Fruit fly (Drosophila melanogaster) whole organism, adult: ENCODE data around the gene Kr-h1.

Experiments
- CG11617 ChIP-seq: fragments of 200-800 bp; sonication (Bioruptor generic); optimal IDR thresholded peaks from 2 replicates; lab custom pipeline; 2017; ENCODE audit warnings: mild to moderate bottlenecking, missing biosample characterization, missing genetic modification reagents, missing genetic modification characterization
- CG12768 ChIP-seq: fragments of 200-800 bp; sonication (Bioruptor generic); optimal IDR thresholded peaks from 2 replicates; lab custom pipeline; 2017; ENCODE audit warnings: missing biosample characterization, missing genetic modification characterization, mild to moderate bottlenecking, moderate library complexity, missing genetic modification reagents
- CG14711 ChIP-seq: fragments of 200-800 bp; sonication (Bioruptor generic); optimal IDR thresholded peaks from 2 replicates; lab custom pipeline; 2018; ENCODE audit warnings: missing biosample characterization, mild to moderate bottlenecking, missing genetic modification characterization, moderate library complexity
- CG1620 ChIP-seq: fragments of 200-800 bp; sonication (Bioruptor generic); optimal IDR thresholded peaks from 2 replicates; lab custom pipeline; 2016; ENCODE audit warnings: missing biosample characterization, missing genetic modification characterization
- CG33017 ChIP-seq: fragments of 200-800 bp; sonication (Bioruptor generic); optimal IDR thresholded peaks from 2 replicates; lab custom pipeline; 2018; ENCODE audit warnings: missing biosample characterization, mild to moderate bottlenecking, missing genetic modification characterization, moderate library complexity
- CG5204 ChIP-seq: fragments of 200-800 bp; sonication (Bioruptor generic); optimal IDR thresholded peaks from 2 replicates; lab custom pipeline; 2016; ENCODE audit warnings: missing biosample characterization, missing genetic modification characterization
- CG7045 ChIP-seq: fragments of 200-800 bp; sonication (Bioruptor generic); optimal IDR thresholded peaks from 2 replicates; lab custom pipeline; 2017; ENCODE audit warnings: missing biosample characterization, mild to moderate bottlenecking, missing genetic modification characterization
- CG7101 ChIP-seq: fragments of 200-800 bp; sonication (Bioruptor generic); optimal IDR thresholded peaks from 2 replicates; lab custom pipeline; 2018; ENCODE audit warnings: missing biosample characterization, mild to moderate bottlenecking, missing genetic modification characterization, moderate library complexity
- Clk ChIP-seq: fragments of 200-800 bp; sonication (Bioruptor generic); optimal IDR thresholded peaks from 2 replicates; lab custom pipeline; 2017; ENCODE audit warnings: missing biosample characterization, missing genetic modification characterization
- Crg-1 ChIP-seq: fragments of 200-800 bp; sonication (Bioruptor generic); optimal IDR thresholded peaks from 2 replicates; lab custom pipeline; 2016; ENCODE audit warnings: missing biosample characterization, missing genetic modification characterization
- Hr96 ChIP-seq: fragments of 200-800 bp; sonication (Bioruptor generic); optimal IDR thresholded peaks from 2 replicates; lab custom pipeline; 2016; ENCODE audit warnings: missing biosample characterization, missing genetic modification characterization
- Mnt ChIP-seq: fragments of 200-800 bp; sonication (Bioruptor generic); optimal IDR thresholded peaks from 2 replicates; lab custom pipeline; 2016; ENCODE audit warnings: missing biosample characterization, mild to moderate bottlenecking, missing genetic modification characterization
- bab1 ChIP-seq: fragments of 200-800 bp; sonication (Bioruptor generic); optimal IDR thresholded peaks from 3 replicates; lab custom pipeline; 2019; ENCODE audit warnings: missing biosample characterization, mild to moderate bottlenecking, missing genetic modification characterization, moderate library complexity
- cic ChIP-seq: fragments of 200-800 bp; sonication (Bioruptor generic); optimal IDR thresholded peaks from 2 replicates; lab custom pipeline; 2017; ENCODE audit warnings: missing biosample characterization, mild to moderate bottlenecking, missing genetic modification characterization, moderate library complexity
- cnc ChIP-seq, 2 experiments: fragments of >200 bp; optimal IDR thresholded peaks; 2 replicates each; lab custom pipeline; 2017
- kay ChIP-seq: fragments of 200-800 bp; sonication (Bioruptor generic); peaks from one replicate; lab custom pipeline; 2016; ENCODE audit warnings: missing biosample characterization, missing genetic modification characterization, borderline replicate concordance
- ovo ChIP-seq: fragments of 200-800 bp; sonication (Bioruptor generic); optimal IDR thresholded peaks from 2 replicates; lab custom pipeline; 2016; ENCODE audit warnings: missing biosample characterization, missing genetic modification characterization
- pad ChIP-seq: fragments of 200-800 bp; sonication (Bioruptor generic); optimal IDR thresholded peaks from 3 replicates; lab custom pipeline; 2017; ENCODE audit warnings: missing biosample characterization, missing genetic modification characterization, mild to moderate bottlenecking, moderate library complexity, missing genetic modification reagents
- tj ChIP-seq: fragments of 200-800 bp; sonication (Bioruptor generic); optimal IDR thresholded peaks from 3 replicates; lab custom pipeline; 2017; ENCODE audit warnings: missing biosample characterization, mild to moderate bottlenecking, missing genetic modification characterization, moderate library complexity
- toe ChIP-seq: fragments of 200-800 bp; sonication (Bioruptor generic); optimal IDR thresholded peaks from 2 replicates; lab custom pipeline; 2016; ENCODE audit warnings: missing biosample characterization, missing genetic modification characterization

The Kr-h1 gene

DNA sequence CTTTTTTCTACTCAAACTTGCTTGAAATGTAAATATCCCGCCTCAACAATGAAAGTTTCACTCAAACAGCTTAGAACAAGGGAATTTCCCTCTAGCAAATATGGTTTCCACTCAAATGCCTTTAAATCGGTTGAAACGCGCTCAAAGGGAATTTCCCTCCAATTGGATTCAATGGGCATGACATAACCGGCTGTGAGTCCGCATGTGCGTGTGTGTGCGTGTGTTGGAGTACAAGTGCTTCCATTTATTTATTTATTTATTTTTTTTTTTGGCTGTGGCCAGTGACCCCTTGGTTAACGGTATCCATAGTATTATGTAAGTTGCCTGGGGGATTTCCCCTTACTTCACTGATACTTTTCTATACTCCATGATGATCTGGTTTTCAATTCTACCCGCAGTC lies 6.3 kb upstream of the Kr-h1 start:
- TF ChIP-seq kay (GFP tag; lab: Kevin White, UChicago) = no peak
- no peak for TF ChIP-seq CG5204 (GFP tag; lab: Kevin White, UChicago)
- TF ChIP-seq tj (GFP tag; lab: Kevin White, UChicago) = no peak
- TF ChIP-seq ovo = no peak
- no peak for TF ChIP-seq Crg-1 (GFP tag; lab: Kevin White, UChicago)
- TF ChIP-seq CG12768 (GFP tag; lab: Kevin White, UChicago) = no peak
- no peak for TF ChIP-seq Clk (GFP tag; lab: Kevin White, UChicago)
- no peak for TF ChIP-seq CG11617
- TF ChIP-seq cic = no peak
- no peak for TF ChIP-seq CG7101 (tag; lab: Kevin White, UChicago)
- TF ChIP-seq Mnt (GFP tag; lab: Kevin White, UChicago) = no peak
- no peak for TF ChIP-seq Hr96 (GFP tag; lab: Kevin White, UChicago)
- no peak for TF ChIP-seq CG1620
- no peak for TF ChIP-seq toe (GFP tag; lab: Kevin White, UChicago)
- TF ChIP-seq CG7045 (GFP tag; lab: Kevin White, UChicago) = no peak
- no peak for TF ChIP-seq bab1 (GFP tag; lab: Kevin White, UChicago)
- TF ChIP-seq CG14711 (tag; lab: Kevin White, UChicago) = no peak
- TF ChIP-seq CG33017 (tag; lab: Kevin White, UChicago) = no peak

DNA sequence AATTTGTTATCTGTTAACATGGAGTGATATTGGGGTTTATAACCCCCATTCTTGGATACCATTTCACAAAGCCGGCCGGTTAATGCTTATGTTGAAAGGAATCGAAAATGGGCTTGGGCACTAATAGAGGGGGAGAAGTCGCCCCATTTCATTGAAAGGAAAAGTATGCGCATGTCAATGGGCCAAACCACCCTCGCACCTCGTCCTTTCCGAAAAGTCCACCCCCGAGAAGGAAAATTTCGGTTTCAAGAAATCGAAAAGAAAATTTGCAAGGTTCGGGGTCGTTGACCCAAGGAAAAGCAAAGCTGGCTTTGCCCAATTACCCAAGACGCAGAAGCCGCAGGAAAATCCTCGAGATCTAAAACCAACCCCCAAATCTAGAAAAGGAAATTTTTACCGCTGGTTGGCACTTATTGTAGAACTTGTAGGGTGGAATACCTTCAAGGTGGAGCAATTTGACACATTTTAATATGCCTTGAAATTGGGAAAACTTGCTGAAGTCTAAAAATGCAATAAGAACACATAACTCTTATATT lies 5.5 kb upstream of the Kr-h1 start:
- TF ChIP-seq Clk (GFP tag; lab: Kevin White, UChicago) (no peak), kay (GFP tag; lab: Kevin White, UChicago) (no peak), ovo (no peak), CG7045 (GFP tag; lab: Kevin White, UChicago) (no peak), cnc (optimal IDR thresholded peaks at IDR 0.05; lab: Kevin White, UChicago) (no peak), cic (no peak), CG11617 (no peak)

DNA sequence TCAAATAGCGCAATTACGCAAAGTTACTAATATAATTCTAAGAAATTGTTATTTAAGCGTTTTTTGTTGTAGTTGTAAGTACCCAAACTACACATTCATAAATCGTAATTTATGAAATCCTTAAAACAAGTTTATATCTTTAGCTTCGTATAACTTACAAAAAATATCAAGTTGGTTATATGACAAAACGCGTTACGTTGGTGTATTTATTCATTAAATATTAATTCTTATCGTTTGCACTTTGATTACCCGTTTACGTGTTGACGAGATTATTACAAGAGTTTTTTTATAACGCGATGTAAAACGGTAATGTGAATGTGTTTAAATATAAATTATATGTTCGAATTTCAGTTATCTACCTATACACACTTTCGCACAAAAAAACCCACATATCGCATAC lies 4.8 kb upstream of the Kr-h1 start:
- TF ChIP-seq CG7101 (tag; lab: Kevin White, UChicago) (no peak), CG33017 (tag; lab: Kevin White, UChicago) (no peak), pad (GFP tag; lab: Kevin White, UChicago) (no peak), kay (GFP tag; lab: Kevin White, UChicago) (peak; percentile 98)

DNA sequence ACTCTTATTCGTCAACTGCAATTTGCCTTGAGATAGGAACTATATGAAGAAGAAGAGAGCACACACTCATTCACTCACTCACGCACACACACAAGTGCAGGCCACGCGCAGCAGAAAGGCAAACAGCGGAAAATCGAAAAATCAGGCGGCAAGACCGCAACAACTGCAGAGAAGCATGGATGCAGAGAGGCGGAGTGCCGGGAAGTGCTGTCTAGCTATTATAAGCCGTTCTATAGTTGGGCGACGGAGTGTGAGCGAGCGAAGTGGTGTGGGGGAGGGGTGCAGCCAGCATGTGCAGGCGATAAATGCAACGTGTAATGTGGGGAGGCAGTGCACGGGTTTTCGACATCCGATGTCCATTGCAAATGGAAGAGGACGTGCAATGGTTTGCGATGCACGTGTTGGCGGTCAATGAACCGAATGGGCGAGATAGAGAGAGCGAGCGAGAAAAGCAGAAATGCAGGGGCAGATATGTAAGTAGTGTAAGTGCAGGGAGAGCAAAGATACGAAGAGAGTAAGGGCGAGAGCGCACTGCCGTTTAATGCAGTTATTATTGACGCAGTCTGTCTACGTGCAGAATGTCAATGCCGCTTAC lies 3.5 kb upstream of the Kr-h1 start:
- peak; percentile 55 for TF ChIP-seq CG33017 (tag; lab: Kevin White, UChicago)
- peak; percentile 99 for TF ChIP-seq Mnt (GFP tag; lab: Kevin White, UChicago)
- peak; percentile 86 for TF ChIP-seq pad (GFP tag; lab: Kevin White, UChicago)
- peak; percentile 31 for TF ChIP-seq CG1620
- peak; percentile 91 for TF ChIP-seq Clk (GFP tag; lab: Kevin White, UChicago)
- TF ChIP-seq CG11617 = peak; percentile 48
- TF ChIP-seq kay (GFP tag; lab: Kevin White, UChicago) = peak; percentile 99
- TF ChIP-seq cnc (optimal IDR thresholded peaks at IDR 0.05; lab: Kevin White, UChicago) = peak in 1 of 2 experiments; percentile 90
- TF ChIP-seq CG7045 (GFP tag; lab: Kevin White, UChicago) = peak; percentile 13
- peak; percentile 88 for TF ChIP-seq ovo
- TF ChIP-seq Hr96 (GFP tag; lab: Kevin White, UChicago) = no peak
- peak; percentile 68 for TF ChIP-seq toe (GFP tag; lab: Kevin White, UChicago)
- TF ChIP-seq tj (GFP tag; lab: Kevin White, UChicago) = peak; percentile 100
- TF ChIP-seq CG5204 (GFP tag; lab: Kevin White, UChicago) = no peak
- peak; percentile 18 for TF ChIP-seq CG14711 (tag; lab: Kevin White, UChicago)
- TF ChIP-seq cic = peak; percentile 100
- peak; percentile 81 for TF ChIP-seq Crg-1 (GFP tag; lab: Kevin White, UChicago)
- TF ChIP-seq bab1 (GFP tag; lab: Kevin White, UChicago) = peak; percentile 5
- TF ChIP-seq CG7101 (tag; lab: Kevin White, UChicago) = peak; percentile 40
- TF ChIP-seq CG12768 (GFP tag; lab: Kevin White, UChicago) = peak; percentile 91

DNA sequence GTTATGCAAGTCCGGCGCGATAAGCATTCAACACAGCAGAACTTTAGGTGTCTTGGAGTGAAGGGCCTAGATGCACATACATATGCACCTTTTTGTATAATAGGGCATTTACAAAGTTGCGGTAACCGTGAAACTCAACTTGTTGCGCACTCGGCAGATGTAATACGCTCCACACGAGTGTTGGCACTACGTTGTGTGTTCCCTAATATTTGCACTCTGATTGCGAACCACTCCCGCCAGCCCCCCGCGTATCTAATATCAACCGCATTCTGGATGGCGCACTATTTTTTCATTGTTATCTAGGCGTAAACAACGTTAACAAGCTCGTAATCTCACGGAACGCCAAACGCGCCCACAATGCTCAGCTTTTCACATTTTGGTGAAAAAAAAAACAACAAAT lies 2.1 kb upstream of the Kr-h1 start:
- peak; percentile 21 for TF ChIP-seq tj (GFP tag; lab: Kevin White, UChicago)
- peak; percentile 8 for TF ChIP-seq CG5204 (GFP tag; lab: Kevin White, UChicago)
- TF ChIP-seq Hr96 (GFP tag; lab: Kevin White, UChicago) = peak; percentile 63
- TF ChIP-seq kay (GFP tag; lab: Kevin White, UChicago) = peak; percentile 85
- peak; percentile 22 for TF ChIP-seq CG11617
- peak; percentile 70 for TF ChIP-seq toe (GFP tag; lab: Kevin White, UChicago)
- peak; percentile 87 for TF ChIP-seq CG12768 (GFP tag; lab: Kevin White, UChicago)
- TF ChIP-seq CG7045 (GFP tag; lab: Kevin White, UChicago) = peak; percentile 74
- peak; percentile 39 for TF ChIP-seq CG33017 (tag; lab: Kevin White, UChicago)
- TF ChIP-seq Mnt (GFP tag; lab: Kevin White, UChicago) = peak; percentile 67
- TF ChIP-seq CG14711 (tag; lab: Kevin White, UChicago) = peak; percentile 8
- TF ChIP-seq Crg-1 (GFP tag; lab: Kevin White, UChicago) = peak; percentile 52
- peak; percentile 62 for TF ChIP-seq CG7101 (tag; lab: Kevin White, UChicago)
- peak; percentile 97 for TF ChIP-seq cic
- peak; percentile 46 for TF ChIP-seq pad (GFP tag; lab: Kevin White, UChicago)
- TF ChIP-seq Clk (GFP tag; lab: Kevin White, UChicago) = peak; percentile 74
- peak; percentile 69 for TF ChIP-seq ovo
- TF ChIP-seq CG1620 = peak; percentile 56
- TF ChIP-seq cnc (optimal IDR thresholded peaks at IDR 0.05; lab: Kevin White, UChicago) = no peak
- TF ChIP-seq bab1 (GFP tag; lab: Kevin White, UChicago) = no peak
